Fruit fly (Drosophila melanogaster) whole organism, embryonic: Measurements from ENCODE around the gene Orc2.

Source experiments
- ATbp ChIP-seq: fragments of 200-800 bp; sonication (Bioruptor generic); optimal IDR thresholded peaks from 2 replicates; lab custom pipeline; 2017; ENCODE audit warnings: missing biosample characterization, mild to moderate bottlenecking, missing genetic modification characterization, missing genetic modification reagents
- Atf6 ChIP-seq: fragments of 200-800 bp; sonication (Bioruptor generic); IDR thresholded peaks from 2 replicates; pipeline ENCODE4 v1.3.6; 2022; ENCODE audit warnings: missing biosample characterization, missing genetic modification characterization
- BEAF-32 ChIP-seq: fragments of 200-800 bp; sonication (Bioruptor generic); optimal IDR thresholded peaks from 3 replicates; lab custom pipeline; 2017; ENCODE audit warnings: missing biosample characterization, missing genetic modification characterization, mild to moderate bottlenecking, moderate library complexity, missing genetic modification reagents
- Bdp1 ChIP-seq: fragments of 200-800 bp; sonication (Bioruptor generic); optimal IDR thresholded peaks from 3 replicates; lab custom pipeline; 2016; ENCODE audit warnings: missing biosample characterization, missing genetic modification characterization
- Bgb ChIP-seq: fragments of 200-800 bp; sonication (Bioruptor generic); IDR thresholded peaks from 2 replicates; pipeline ENCODE4 v1.3.6; 2022; ENCODE audit warnings: missing biosample characterization, missing genetic modification characterization; ENCODE audit not compliant: partially characterized antibody
- CG10209 ChIP-seq: fragments of 200-800 bp; sonication (Bioruptor generic); optimal IDR thresholded peaks from 3 replicates; lab custom pipeline; 2017; ENCODE audit warnings: missing biosample characterization, mild to moderate bottlenecking, missing genetic modification characterization, missing genetic modification reagents
- CG10366 ChIP-seq: fragments of 200-800 bp; sonication (Bioruptor generic); IDR thresholded peaks from 2 replicates; pipeline ENCODE4 v1.3.6; 2022; ENCODE audit warnings: missing biosample characterization, missing genetic modification characterization
- CG10462 ChIP-seq: fragments of 200-800 bp; sonication (Bioruptor generic); optimal IDR thresholded peaks from 2 replicates; lab custom pipeline; 2016; ENCODE audit warnings: missing biosample characterization, missing genetic modification characterization
- CG10959 ChIP-seq: fragments of 200-800 bp; sonication (Bioruptor generic); IDR thresholded peaks from 2 replicates; pipeline ENCODE4 v1.3.6; 2022; ENCODE audit warnings: missing biosample characterization, missing genetic modification characterization
- CG11695 ChIP-seq: fragments of 200-800 bp; sonication (Bioruptor generic); IDR thresholded peaks from 3 replicates; pipeline ENCODE4 v1.3.6; 2022; ENCODE audit warnings: missing biosample characterization, missing genetic modification characterization
- CG13296 ChIP-seq: fragments of 200-800 bp; sonication (Bioruptor generic); optimal IDR thresholded peaks from 3 replicates; lab custom pipeline; 2018; ENCODE audit warnings: missing biosample characterization, mild to moderate bottlenecking, missing genetic modification characterization
- CG14965 ChIP-seq: fragments of 200-800 bp; sonication (Bioruptor generic); optimal IDR thresholded peaks from 2 replicates; lab custom pipeline; 2016; ENCODE audit warnings: missing biosample characterization, missing genetic modification characterization, borderline replicate concordance
- CG17612 ChIP-seq: fragments of 200-800 bp; sonication (Bioruptor generic); IDR thresholded peaks from 2 replicates; pipeline ENCODE4 v1.3.6; 2022; ENCODE audit warnings: missing biosample characterization, missing genetic modification characterization
- CG18764 ChIP-seq: fragments of 200-800 bp; sonication (Bioruptor generic); optimal IDR thresholded peaks from 3 replicates; lab custom pipeline; 2016; ENCODE audit warnings: missing biosample characterization, missing genetic modification characterization
- CG2712 ChIP-seq: fragments of 200-800 bp; optimal IDR thresholded peaks from 3 replicates; lab custom pipeline; 2019; ENCODE audit warnings: missing biosample characterization, mild to moderate bottlenecking, missing genetic modification characterization, moderate library complexity
- CG4617 ChIP-seq: fragments of 200-800 bp; sonication (Bioruptor generic); optimal IDR thresholded peaks from 3 replicates; lab custom pipeline; 2016; ENCODE audit warnings: missing biosample characterization, missing genetic modification characterization, borderline replicate concordance
- CG6765 ChIP-seq: fragments of 200-800 bp; sonication (Bioruptor generic); optimal IDR thresholded peaks from 3 replicates; lab custom pipeline; 2017; ENCODE audit warnings: missing biosample characterization, mild to moderate bottlenecking, missing genetic modification characterization
- CG7786 ChIP-seq: fragments of 200-800 bp; sonication (Bioruptor generic); optimal IDR thresholded peaks from 2 replicates; lab custom pipeline; 2016; ENCODE audit warnings: missing biosample characterization, missing genetic modification characterization
- CG7928 ChIP-seq: fragments of 200-800 bp; sonication (Bioruptor generic); optimal IDR thresholded peaks from 2 replicates; lab custom pipeline; 2017; ENCODE audit warnings: missing biosample characterization, mild to moderate bottlenecking, missing genetic modification characterization
- CG8359 ChIP-seq: fragments of 200-800 bp; sonication (Bioruptor generic); optimal IDR thresholded peaks from 2 replicates; lab custom pipeline; 2017; ENCODE audit warnings: missing biosample characterization, mild to moderate bottlenecking, missing genetic modification characterization, borderline replicate concordance
- CG8944 ChIP-seq: fragments of 200-800 bp; sonication (Bioruptor generic); optimal IDR thresholded peaks from 3 replicates; lab custom pipeline; 2016; ENCODE audit warnings: missing biosample characterization, missing genetic modification characterization
- Dip2 ChIP-seq: fragments of 200-800 bp; sonication (Bioruptor generic); IDR thresholded peaks from 2 replicates; pipeline ENCODE4 v1.3.6; 2022; ENCODE audit warnings: missing biosample characterization, missing genetic modification characterization
- Dref ChIP-seq: fragments of 200-800 bp; sonication (Bioruptor generic); IDR thresholded peaks from 2 replicates; pipeline ENCODE4 v1.3.6; 2022; ENCODE audit warnings: missing biosample characterization, missing genetic modification characterization
- E2f1 ChIP-seq: fragments of 200-800 bp; sonication (Bioruptor generic); IDR thresholded peaks from 2 replicates; pipeline ENCODE4 v1.3.6; 2022; ENCODE audit warnings: missing biosample characterization, missing genetic modification characterization
- Ets97D ChIP-seq: fragments of 200-800 bp; sonication (Bioruptor generic); optimal IDR thresholded peaks from 3 replicates; lab custom pipeline; 2016; ENCODE audit warnings: missing biosample characterization, missing genetic modification characterization
- Fer1 ChIP-seq: fragments of 200-800 bp; sonication (Bioruptor generic); optimal IDR thresholded peaks from 2 replicates; lab custom pipeline; 2017; ENCODE audit warnings: missing biosample characterization, mild to moderate bottlenecking, missing genetic modification characterization
- H2.0 ChIP-seq: fragments of 200-800 bp; sonication (Bioruptor generic); IDR thresholded peaks from 2 replicates; pipeline ENCODE4 v1.3.6; 2022; ENCODE audit warnings: missing biosample characterization, missing genetic modification characterization
- Kr ChIP-seq: fragments of 200-800 bp; sonication (Bioruptor generic); optimal IDR thresholded peaks from 2 replicates; lab custom pipeline; 2017; ENCODE audit warnings: missing biosample characterization, mild to moderate bottlenecking, missing genetic modification characterization
- Lim3 ChIP-seq: fragments of 200-800 bp; sonication (Bioruptor generic); IDR thresholded peaks from 2 replicates; pipeline ENCODE4 v1.3.6; 2022; ENCODE audit warnings: missing biosample characterization, missing genetic modification characterization
- Med ChIP-seq: fragments of 200-800 bp; sonication (Bioruptor generic); peaks from one replicate; lab custom pipeline; 2016; ENCODE audit warnings: missing biosample characterization, missing genetic modification characterization, mild to moderate bottlenecking, inconsistent platforms, moderate library complexity
- NK7.1 ChIP-seq: fragments of 200-800 bp; sonication (Bioruptor generic); optimal IDR thresholded peaks from 3 replicates; lab custom pipeline; 2016; ENCODE audit warnings: missing biosample characterization, missing genetic modification characterization
- Ptx1 ChIP-seq: fragments of 200-800 bp; sonication (Bioruptor generic); IDR thresholded peaks from 2 replicates; pipeline ENCODE4 v1.3.6; 2022; ENCODE audit warnings: missing biosample characterization, missing genetic modification characterization
- Rfx ChIP-seq: fragments of 200-800 bp; sonication (Bioruptor generic); IDR thresholded peaks from 2 replicates; pipeline ENCODE4 v1.3.6; 2022; ENCODE audit warnings: missing biosample characterization, missing genetic modification characterization
- Rx ChIP-seq: fragments of 200-800 bp; sonication (Bioruptor generic); IDR thresholded peaks from 2 replicates; pipeline ENCODE4 v1.3.6; 2022; ENCODE audit warnings: missing biosample characterization, missing genetic modification characterization
- Sry-β ChIP-seq: fragments of 200-800 bp; sonication (Bioruptor generic); optimal IDR thresholded peaks from 2 replicates; lab custom pipeline; 2018; ENCODE audit warnings: missing biosample characterization, mild to moderate bottlenecking, missing genetic modification characterization, moderate library complexity
- Stat92E ChIP-seq, 3 experiments: fragments of >200 bp in 2 of 3; fragments of 200-800 bp in 1 of 3; sonication (Bioruptor generic) in 1 of 3; optimal IDR thresholded peaks; 2 replicates each; lab custom pipeline; 2017 to 2019; ENCODE audit warnings: missing biosample characterization in 3 of 3, missing genetic modification characterization in 3 of 3, mild to moderate bottlenecking in 1 of 3, moderate library complexity in 1 of 3
- Taf1 ChIP-seq: fragments of 200-800 bp; sonication (Bioruptor generic); IDR thresholded peaks from 2 replicates; pipeline ENCODE4 v1.3.6; 2022; ENCODE audit warnings: missing biosample characterization, missing genetic modification characterization
- YL-1 ChIP-seq: fragments of 200-800 bp; sonication (Bioruptor generic); optimal IDR thresholded peaks from 3 replicates; lab custom pipeline; 2017; ENCODE audit warnings: missing biosample characterization, mild to moderate bottlenecking, missing genetic modification characterization
- ara ChIP-seq: fragments of 200-800 bp; sonication (Bioruptor generic); IDR thresholded peaks from 2 replicates; pipeline ENCODE4 v1.3.6; 2022; ENCODE audit warnings: missing biosample characterization, missing genetic modification characterization
- ash1 ChIP-seq: fragments of 200-800 bp; sonication (Bioruptor generic); optimal IDR thresholded peaks from 2 replicates; lab custom pipeline; 2018; ENCODE audit warnings: missing biosample characterization, mild to moderate bottlenecking, missing genetic modification characterization
- da ChIP-seq: fragments of 200-800 bp; sonication (Bioruptor generic); optimal IDR thresholded peaks from 2 replicates; lab custom pipeline; 2016; ENCODE audit warnings: missing biosample characterization, missing genetic modification characterization
- dm ChIP-seq: fragments of 200-800 bp; sonication (Bioruptor generic); optimal IDR thresholded peaks from 3 replicates; lab custom pipeline; 2016; ENCODE audit warnings: missing biosample characterization, missing genetic modification characterization
- eyg ChIP-seq: fragments of 200-800 bp; sonication (Bioruptor generic); optimal IDR thresholded peaks from 3 replicates; lab custom pipeline; 2016; ENCODE audit warnings: missing biosample characterization, missing genetic modification characterization
- fd102C ChIP-seq: fragments of 200-800 bp; sonication (Bioruptor generic); optimal IDR thresholded peaks from 2 replicates; lab custom pipeline; 2018; ENCODE audit warnings: missing biosample characterization, mild to moderate bottlenecking, missing genetic modification characterization, moderate library complexity
- gfzf ChIP-seq: fragments of 200-800 bp; sonication (Bioruptor generic); optimal IDR thresholded peaks from 2 replicates; lab custom pipeline; 2016; ENCODE audit warnings: missing biosample characterization, mild to moderate bottlenecking, missing genetic modification characterization, moderate library complexity
- klu ChIP-seq: fragments of 200-800 bp; sonication (Bioruptor generic); IDR thresholded peaks from 2 replicates; pipeline ENCODE4 v1.3.6; 2022; ENCODE audit warnings: missing biosample characterization, missing genetic modification characterization
- row ChIP-seq: fragments of 200-800 bp; sonication (Bioruptor generic); IDR thresholded peaks from 3 replicates; pipeline ENCODE4 v1.3.6; 2022; ENCODE audit warnings: missing biosample characterization, missing genetic modification characterization
- salm ChIP-seq: fragments of 200-800 bp; sonication (Bioruptor generic); optimal IDR thresholded peaks from 2 replicates; lab custom pipeline; 2018; ENCODE audit warnings: missing biosample characterization, mild to moderate bottlenecking, missing genetic modification characterization
- sc ChIP-seq, 3 experiments: fragments of >200 bp in 2 of 3; fragments of 200-800 bp in 1 of 3; sonication (Bioruptor generic) in 1 of 3; optimal IDR thresholded peaks; 2 replicates in 2 of 3; 3 replicates in 1 of 3; lab custom pipeline; 2017; ENCODE audit warnings: mild to moderate bottlenecking in 1 of 3, missing biosample characterization in 1 of 3, missing genetic modification characterization in 1 of 3, missing genetic modification reagents in 1 of 3
- slp2 ChIP-seq: fragments of 200-800 bp; sonication (Bioruptor generic); optimal IDR thresholded peaks from 2 replicates; lab custom pipeline; 2016; ENCODE audit warnings: missing biosample characterization, missing genetic modification characterization
- trh ChIP-seq: fragments of 200-800 bp; sonication (Bioruptor generic); optimal IDR thresholded peaks from 2 replicates; lab custom pipeline; 2016; ENCODE audit warnings: missing biosample characterization, missing genetic modification characterization

Orc2 gene

DNA sequence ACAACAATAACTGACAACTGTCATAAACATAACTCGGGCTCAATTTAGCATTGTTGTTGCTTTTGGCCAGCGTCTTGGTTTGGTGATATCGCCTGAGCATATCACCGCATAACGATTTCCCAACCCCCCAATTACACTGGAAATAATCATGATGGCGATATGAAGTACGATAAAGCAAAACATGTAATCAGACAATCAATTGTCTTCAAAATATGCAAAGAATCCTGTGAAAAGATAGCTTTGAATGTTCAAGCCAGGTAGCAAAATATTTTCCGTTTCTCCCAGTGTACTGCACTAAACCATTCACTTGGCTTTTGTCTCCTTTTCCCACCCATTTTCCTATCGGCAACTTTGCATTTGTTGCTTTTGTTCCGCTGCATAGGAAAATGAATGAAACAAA lies 34.8 kb downstream of the Orc2 start (continued):
- TF ChIP-seq Dref: no peak
- no peak for TF ChIP-seq Atf6 (GFP tag; lab: Robert Waterston, UW)
- TF ChIP-seq Sry-β: no peak
- peak; percentile 62 for TF ChIP-seq Rx
- TF ChIP-seq CG8359 (GFP tag; lab: Kevin White, UChicago): no peak
- TF ChIP-seq Bdp1 (GFP tag; lab: Kevin White, UChicago): no peak
- TF ChIP-seq slp2 (GFP tag; lab: Kevin White, UChicago): no peak
- no peak for TF ChIP-seq Lim3 (GFP tag; lab: Robert Waterston, UW)
- no peak for TF ChIP-seq CG10209
- no peak for TF ChIP-seq CG10366 (GFP tag; lab: Robert Waterston, UW)
- TF ChIP-seq Med (GFP tag; lab: Kevin White, UChicago): peak; percentile 70
- TF ChIP-seq dm (GFP tag; lab: Kevin White, UChicago): no peak
- TF ChIP-seq salm (tag; lab: Kevin White, UChicago): peak; percentile 24
- no peak for TF ChIP-seq CG4617 (GFP tag; lab: Kevin White, UChicago)
- TF ChIP-seq ara (GFP tag; lab: Robert Waterston, UW): peak; percentile 72; the same call in 1 of the 2 replicates
- no peak for TF ChIP-seq BEAF-32
- no peak for TF ChIP-seq H2.0
- no peak for TF ChIP-seq Taf1 (GFP tag; lab: Robert Waterston, UW)
- no peak for TF ChIP-seq NK7.1
- TF ChIP-seq CG14965: peak; percentile 43
- no peak for TF ChIP-seq da (GFP tag; lab: Kevin White, UChicago)
- peak; percentile 50 for TF ChIP-seq Rfx (GFP tag; lab: Robert Waterston, UW)
- no peak for TF ChIP-seq Bgb
- TF ChIP-seq CG10462: no peak
- no peak for TF ChIP-seq CG7928 (GFP tag; lab: Kevin White, UChicago)
- TF ChIP-seq eyg (GFP tag; lab: Kevin White, UChicago): no peak
- TF ChIP-seq Ets97D (GFP tag; lab: Kevin White, UChicago): no peak
- no peak for TF ChIP-seq CG17612
- peak; percentile 61 for TF ChIP-seq Fer1 (GFP tag; lab: Kevin White, UChicago)
- TF ChIP-seq Ptx1 (GFP tag; lab: Robert Waterston, UW): peak; percentile 73
- no peak for TF ChIP-seq YL-1 (GFP tag; lab: Kevin White, UChicago)
- TF ChIP-seq CG10959: peak; percentile 64; the same call in 1 of the 2 replicates
- no peak for TF ChIP-seq CG7786 (GFP tag; lab: Kevin White, UChicago)
- no peak for TF ChIP-seq CG11695 (GFP tag; lab: Robert Waterston, UW)
- TF ChIP-seq ATbp (GFP tag; lab: Kevin White, UChicago): peak; percentile 82
- TF ChIP-seq klu (GFP tag; lab: Robert Waterston, UW): no peak
- TF ChIP-seq gfzf (GFP tag; lab: Kevin White, UChicago): no peak
- TF ChIP-seq ash1: no peak
- peak; percentile 16; the same call in 1 of the 2 replicates for TF ChIP-seq E2f1 (GFP tag; lab: Robert Waterston, UW)
- peak; percentile 12 for TF ChIP-seq CG6765 (GFP tag; lab: Kevin White, UChicago)
- TF ChIP-seq row (GFP tag; lab: Robert Waterston, UW): peak; percentile 34; the same call in 2 of the 3 replicates
- no peak for TF ChIP-seq Stat92E (GFP tag; optimal IDR thresholded peaks at IDR 0.05; lab: Kevin White, UChicago)
- TF ChIP-seq CG2712 (tag; lab: Kevin White, UChicago): peak; percentile 55
- TF ChIP-seq trh: no peak
- TF ChIP-seq CG8944 (GFP tag; lab: Kevin White, UChicago): no peak
- peak; percentile 72 for TF ChIP-seq CG18764 (GFP tag; lab: Kevin White, UChicago)
- TF ChIP-seq CG13296 (GFP tag; lab: Kevin White, UChicago): peak; percentile 9
- no peak for TF ChIP-seq fd102C (GFP tag; lab: Kevin White, UChicago)
- no peak for TF ChIP-seq Dip2 (GFP tag; lab: Robert Waterston, UW)
- TF ChIP-seq Kr (GFP tag; lab: Kevin White, UChicago): no peak
- TF ChIP-seq sc (optimal IDR thresholded peaks at IDR 0.05; lab: Kevin White, UChicago): no peak
- no peak for TF ChIP-seq sc (GFP tag; optimal IDR thresholded peaks at IDR 0.05; lab: Kevin White, UChicago)
